Worm (Caenorhabditis elegans) whole organism, late embryonic: Measurements from ENCODE around the gene Y76B12C.6.

Experiments used
- sox-4 ChIP-seq: sonication (generic microtip); optimal IDR thresholded peaks from 2 replicates; lab custom pipeline; 2017; ENCODE audit warnings: mild to moderate bottlenecking, missing genetic modification characterization, inconsistent platforms, missing compliant biosample characterization
- ttx-3 ChIP-seq: sonication (generic microtip); optimal IDR thresholded peaks from 2 replicates; lab custom pipeline; 2016; ENCODE audit warnings: missing genetic modification reagents, missing genetic modification characterization, missing compliant biosample characterization

DNA sequence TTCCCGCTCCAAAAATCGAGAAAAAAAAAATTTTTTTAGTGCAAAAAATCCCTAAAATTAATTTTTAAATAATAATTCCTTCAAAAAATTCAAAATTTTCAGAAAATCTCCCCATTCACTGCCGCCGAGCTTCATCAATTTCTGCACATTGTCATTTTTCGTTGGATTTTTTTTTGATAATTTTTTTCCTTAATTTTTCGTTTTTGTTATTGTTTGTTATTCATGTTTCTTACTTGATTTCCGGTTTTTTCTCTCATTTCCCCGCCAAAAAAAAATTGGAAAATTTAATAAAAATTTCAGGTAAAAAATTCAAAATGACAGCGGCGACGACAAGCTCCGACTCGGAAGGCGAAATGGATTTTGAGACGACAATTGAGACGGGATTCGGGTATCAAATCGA lies 24.8 kb upstream of the Y76B12C.6 start, which contains the start of gene F52C12.6:
- TF ChIP-seq sox-4 (tag; lab: Kevin White, UChicago): no peak
- TF ChIP-seq ttx-3 (tag; lab: Kevin White, UChicago): no peak
